Fruit fly (Drosophila melanogaster): ENCODE measurements around the gene Ugt37B1.

- no peak for TF ChIP-seq CG8478 (optimal IDR thresholded peaks at IDR 0.05)
- TF ChIP-seq pan (optimal IDR thresholded peaks at IDR 0.05) = no peak
- no peak for TF ChIP-seq usp (GFP tag; optimal IDR thresholded peaks at IDR 0.05)
- no peak for TF ChIP-seq psq (optimal IDR thresholded peaks at IDR 0.05)
- TF ChIP-seq Dll (optimal IDR thresholded peaks at IDR 0.05) = no peak
These were observed 38.5 kb upstream of the Ugt37B1 start for dm6 chr2L:6186356-6186755.

Data from whole organism.